Fruit fly (Drosophila melanogaster): ENCODE measurements around the gene Gprk2.

Gprk2 gene

dm6 chr3R:31443455-31443854 lies 38.4 kb downstream of the Gprk2 start (continued):
- TF ChIP-seq net (GFP tag; optimal IDR thresholded peaks at IDR 0.05) = peak; percentile 63
- TF ChIP-seq Ets96B (tag; optimal IDR thresholded peaks at IDR 0.05) = no peak
- peak; percentile 77 for TF ChIP-seq Gug (GFP tag; IDR thresholded peaks at IDR 0.05)
- TF ChIP-seq Sox15 (GFP tag; optimal IDR thresholded peaks at IDR 0.05) = no peak
- TF ChIP-seq Hr4 (GFP tag; optimal IDR thresholded peaks at IDR 0.05) = peak; percentile 88
- no peak for TF ChIP-seq ss (GFP tag; optimal IDR thresholded peaks at IDR 0.05)
- TF ChIP-seq Met (GFP tag; optimal IDR thresholded peaks at IDR 0.05) = no peak
- no peak for TF ChIP-seq fkh (GFP tag; optimal IDR thresholded peaks at IDR 0.05)
- peak; percentile 72 for TF ChIP-seq Lpt (GFP tag; optimal IDR thresholded peaks at IDR 0.05)
- no peak for TF ChIP-seq CG6808 (GFP tag; optimal IDR thresholded peaks at IDR 0.05)
- no peak for TF ChIP-seq CG8632 (GFP tag; optimal IDR thresholded peaks at IDR 0.05)
- TF ChIP-seq CG1621 (tag; optimal IDR thresholded peaks at IDR 0.05) = no peak
- no peak for TF ChIP-seq vri (GFP tag; optimal IDR thresholded peaks at IDR 0.05)
- peak; percentile 11 for TF ChIP-seq Sox102F (GFP tag; optimal IDR thresholded peaks at IDR 0.05)
- TF ChIP-seq topi (GFP tag; optimal IDR thresholded peaks at IDR 0.05) = no peak
- TF ChIP-seq CG6792 (GFP tag; optimal IDR thresholded peaks at IDR 0.05) = no peak
- peak; percentile 84 for TF ChIP-seq CG6163 (GFP tag; IDR thresholded peaks at IDR 0.05)
- TF ChIP-seq CG10669 (GFP tag; optimal IDR thresholded peaks at IDR 0.05) = no peak
- peak; percentile 9 for TF ChIP-seq cyc (GFP tag; optimal IDR thresholded peaks at IDR 0.05)

DNA sequence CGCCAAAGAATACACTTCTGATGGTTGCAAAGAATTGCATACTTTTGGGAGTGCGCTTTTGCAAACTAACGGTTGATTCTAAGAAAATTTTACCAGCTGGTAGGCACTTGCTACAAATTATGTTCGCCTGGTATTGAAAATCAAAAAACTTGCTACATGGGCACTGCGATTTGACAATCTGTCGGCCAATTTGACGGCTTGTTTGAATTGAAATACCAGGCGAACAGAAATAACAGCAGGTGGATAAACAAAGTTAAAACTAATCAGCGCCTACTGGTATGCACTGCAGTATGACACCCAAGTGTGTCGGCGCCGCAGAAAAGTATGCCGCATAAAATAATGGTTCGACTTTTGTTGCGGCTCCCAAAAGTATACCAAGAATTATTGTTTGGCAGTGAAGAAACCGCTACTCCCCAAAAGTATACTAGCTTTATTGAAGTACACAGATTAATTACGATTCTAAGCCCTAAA lies 53.0 kb downstream of the Gprk2 start:
- TF ChIP-seq CG3032 (tag; optimal IDR thresholded peaks at IDR 0.05) = no peak
- TF ChIP-seq dsx (GFP tag; optimal IDR thresholded peaks at IDR 0.05; ENCODE audit: poor library complexity, severe bottlenecking) = peak; percentile 46
- peak; percentile 66 for TF ChIP-seq svp (GFP tag)
- TF ChIP-seq CG1621 (tag; optimal IDR thresholded peaks at IDR 0.05) = no peak

DNA sequence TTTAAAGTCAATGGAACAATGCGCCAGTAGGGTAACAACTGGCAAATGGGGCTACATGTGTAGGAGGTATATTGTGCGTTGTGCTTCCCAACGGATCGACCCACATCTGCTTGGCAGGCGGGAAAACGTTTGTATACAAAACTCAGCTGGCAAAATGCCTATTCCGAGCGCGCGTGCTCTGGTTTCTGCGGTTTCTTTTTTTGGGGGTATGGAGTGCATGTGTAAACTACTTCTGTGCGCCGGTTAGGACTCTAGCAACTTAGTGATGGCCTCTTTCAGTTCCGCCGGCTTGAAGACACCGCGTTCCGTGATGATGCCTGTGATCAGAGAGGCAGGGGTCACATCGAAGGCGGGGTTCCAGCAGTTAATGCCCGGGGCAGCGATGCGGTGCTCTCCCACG lies 54.7 kb downstream of the Gprk2 start, which contains the start of gene Loxl1:
Gene Loxl1 (minus strand): TSS at position 101 of the 400 bp plus-strand sequence.
- TF ChIP-seq Hr38 (GFP tag; optimal IDR thresholded peaks at IDR 0.05) = no peak
- TF ChIP-seq CG4318 (GFP tag; optimal IDR thresholded peaks at IDR 0.05) = no peak
- TF ChIP-seq svp (GFP tag) = peak; percentile 9
- no peak for TF ChIP-seq Eip75B (GFP tag; optimal IDR thresholded peaks at IDR 0.05)

DNA sequence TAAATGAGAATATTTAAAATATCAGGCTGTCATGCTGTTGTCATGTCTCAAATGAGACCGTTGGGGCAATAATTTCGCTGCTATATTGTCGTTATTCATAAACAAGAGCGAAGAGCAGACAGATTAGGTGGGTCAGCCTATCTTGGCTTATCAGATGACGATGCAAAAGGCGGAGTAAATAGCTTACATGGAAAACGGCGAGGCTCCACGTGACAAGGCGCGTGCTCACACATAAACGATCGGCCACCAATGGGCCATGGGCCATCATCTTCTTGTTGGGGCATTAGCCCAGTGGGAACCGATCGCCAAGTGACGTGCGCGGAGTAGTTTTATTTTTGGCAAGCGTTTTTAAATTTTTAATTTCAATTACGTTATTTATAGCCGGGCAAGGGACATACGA lies 56.2 kb downstream of the Gprk2 start:
- TF ChIP-seq Hr4 (GFP tag; optimal IDR thresholded peaks at IDR 0.05) = no peak
- TF ChIP-seq CG6854 (GFP tag; optimal IDR thresholded peaks at IDR 0.05) = no peak
- no peak for TF ChIP-seq CG6792 (GFP tag; optimal IDR thresholded peaks at IDR 0.05)
- peak; percentile 82 for TF ChIP-seq svp (GFP tag)

DNA sequence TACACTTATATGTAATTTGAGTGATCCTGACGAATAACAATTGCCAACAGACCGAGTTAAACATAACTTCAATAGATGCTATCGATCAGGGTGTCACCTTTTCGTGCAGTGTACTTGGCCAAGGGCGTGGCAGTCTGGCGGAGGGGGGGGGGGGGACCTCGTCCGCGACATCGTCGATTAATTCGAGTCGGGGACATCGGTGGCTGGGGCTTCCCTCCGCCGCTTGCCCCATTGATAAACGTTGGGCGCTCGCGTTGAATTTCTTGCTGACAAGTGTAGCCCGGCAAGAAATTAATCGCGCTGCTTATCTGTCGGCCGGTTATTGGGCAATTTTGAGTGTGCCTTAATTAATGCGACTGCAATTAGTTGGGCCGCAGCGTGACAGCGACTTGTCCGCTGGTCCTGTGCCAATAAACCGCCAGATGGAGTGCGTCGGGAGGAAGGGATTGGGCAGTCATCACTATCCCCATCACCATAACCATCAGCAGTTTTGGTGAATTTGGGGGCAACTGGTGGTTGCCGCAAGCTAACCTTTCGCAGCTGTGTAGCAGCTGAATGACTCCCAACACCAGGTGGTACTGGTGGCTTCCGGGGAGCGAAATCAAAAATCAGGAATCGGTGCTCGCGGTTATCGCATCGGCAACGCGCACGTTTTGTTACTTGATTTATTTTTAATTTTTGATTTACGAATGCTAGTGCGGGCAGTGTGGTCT lies 57.4 kb downstream of the Gprk2 start:
- TF ChIP-seq dac (GFP tag; optimal IDR thresholded peaks at IDR 0.05) = peak; percentile 30
- TF ChIP-seq CG8119 (GFP tag; IDR thresholded peaks at IDR 0.05) = peak; percentile 30; the same call in 1 of the 3 replicates
- peak; percentile 60; the same call in 2 of the 3 replicates for TF ChIP-seq CG6163 (GFP tag; IDR thresholded peaks at IDR 0.05)
- TF ChIP-seq svp (GFP tag) = peak; percentile 84
- TF ChIP-seq Gug (GFP tag; IDR thresholded peaks at IDR 0.05) = 0 out of 2 replicates have a peak, but pooled peaks have one; percentile 27
- peak; percentile 22 for TF ChIP-seq CG31627 (GFP tag; optimal IDR thresholded peaks at IDR 0.05)
- TF ChIP-seq spab (GFP tag; optimal IDR thresholded peaks at IDR 0.05) = no peak
- TF ChIP-seq esn (GFP tag; optimal IDR thresholded peaks at IDR 0.05) = peak; percentile 22
- TF ChIP-seq Eip75B (GFP tag; optimal IDR thresholded peaks at IDR 0.05) = no peak
- peak; percentile 23 for TF ChIP-seq lz (GFP tag; optimal IDR thresholded peaks at IDR 0.05)
- peak; percentile 44; the same call in 1 of the 2 replicates for TF ChIP-seq CG11294 (GFP tag; IDR thresholded peaks at IDR 0.05)
- TF ChIP-seq CG15336 (GFP tag; IDR thresholded peaks at IDR 0.05) = peak; percentile 50
- no peak for TF ChIP-seq CG7368 (GFP tag; optimal IDR thresholded peaks at IDR 0.05)
- no peak for TF ChIP-seq CG10669 (GFP tag; optimal IDR thresholded peaks at IDR 0.05)

Data from whole organism, prepupa.